Fruit fly (Drosophila melanogaster): ENCODE measurements around the gene CG34328.
A peak's percentile ranks its signal among the peaks of the same experiment; 100 is the strongest.

Gene CG34328

dm6 chrX:18404632-18405238 lies 4.9 kb upstream of the CG34328 start (continued):
- TF ChIP-seq YL-1 (GFP tag; optimal IDR thresholded peaks at IDR 0.05) (no peak), CG31388 (GFP tag; optimal IDR thresholded peaks at IDR 0.05) (no peak), CG11560 (tag; IDR thresholded peaks at IDR 0.05) (no peak), CG3163 (GFP tag; optimal IDR thresholded peaks at IDR 0.05) (no peak), Adf1 (GFP tag; IDR thresholded peaks at IDR 0.05) (peak; percentile 82; the same call in 1 of the 2 replicates), CG9727 (GFP tag; optimal IDR thresholded peaks at IDR 0.05) (no peak), CG10462 (GFP tag; optimal IDR thresholded peaks at IDR 0.05) (no peak), Blimp-1 (GFP tag; optimal IDR thresholded peaks at IDR 0.05) (no peak), CG17568 (GFP tag; optimal IDR thresholded peaks at IDR 0.05) (no peak), CG18764 (GFP tag; optimal IDR thresholded peaks at IDR 0.05) (no peak), tap (tag; optimal IDR thresholded peaks at IDR 0.05) (no peak), CG11398 (GFP tag; optimal IDR thresholded peaks at IDR 0.05) (peak; percentile 29), CG10979 (tag; optimal IDR thresholded peaks at IDR 0.05) (peak; percentile 39), Ets65A (GFP tag) (peak; percentile 90), CoRest (tag; optimal IDR thresholded peaks at IDR 0.05) (peak; percentile 67), gsb (GFP tag; IDR thresholded peaks at IDR 0.05) (no peak), Mrtf (GFP tag; IDR thresholded peaks at IDR 0.05) (no peak), nom (GFP tag; optimal IDR thresholded peaks at IDR 0.05) (peak; percentile 33), CG17186 (GFP tag; optimal IDR thresholded peaks at IDR 0.05) (no peak), fd96Cb (tag; optimal IDR thresholded peaks at IDR 0.05) (peak; percentile 10), sob (GFP tag; IDR thresholded peaks at IDR 0.05) (no peak), CG17385 (GFP tag; optimal IDR thresholded peaks at IDR 0.05) (no peak), HLHmδ (GFP tag; optimal IDR thresholded peaks at IDR 0.05) (no peak), CG9932 (GFP tag; IDR thresholded peaks at IDR 0.05) (no peak), Asciz (GFP tag; optimal IDR thresholded peaks at IDR 0.05) (peak; percentile 6), CG9797 (GFP tag; optimal IDR thresholded peaks at IDR 0.05) (no peak), CG10543 (GFP tag; optimal IDR thresholded peaks at IDR 0.05) (peak; percentile 63), Atf6 (GFP tag; IDR thresholded peaks at IDR 0.05) (no peak), CG18599 (GFP tag; optimal IDR thresholded peaks at IDR 0.05) (peak; percentile 1), CG4820 (GFP tag; optimal IDR thresholded peaks at IDR 0.05) (no peak), run (tag; optimal IDR thresholded peaks at IDR 0.05) (peak; percentile 47), nau (GFP tag; optimal IDR thresholded peaks at IDR 0.05) (no peak), Drgx (GFP tag; IDR thresholded peaks at IDR 0.05) (no peak), CG16815 (GFP tag; optimal IDR thresholded peaks at IDR 0.05) (peak; percentile 21), unpg (GFP tag; optimal IDR thresholded peaks at IDR 0.05) (no peak), abd-A (tag; optimal IDR thresholded peaks at IDR 0.05) (no peak), tx (GFP tag; optimal IDR thresholded peaks at IDR 0.05) (no peak), grau (tag; optimal IDR thresholded peaks at IDR 0.05) (peak; percentile 55), Hr3 (GFP tag; optimal IDR thresholded peaks at IDR 0.05) (peak; percentile 29), CG7987 (GFP tag; optimal IDR thresholded peaks at IDR 0.05) (no peak), Mad (GFP tag; optimal IDR thresholded peaks at IDR 0.05) (peak; percentile 44), az2 (GFP tag; optimal IDR thresholded peaks at IDR 0.05) (peak; percentile 12), CG13624 (GFP tag; optimal IDR thresholded peaks at IDR 0.05) (peak; percentile 7), row (GFP tag; IDR thresholded peaks at IDR 0.05) (peak; percentile 89), CG3838 (GFP tag; optimal IDR thresholded peaks at IDR 0.05) (no peak), Opbp (GFP tag; IDR thresholded peaks at IDR 0.05; ENCODE audit: partially characterized antibody) (no peak), stwl (tag; optimal IDR thresholded peaks at IDR 0.05) (no peak), CG4854 (GFP tag; optimal IDR thresholded peaks at IDR 0.05) (no peak), Tbp (GFP tag; optimal IDR thresholded peaks at IDR 0.05) (no peak), Oli (tag; optimal IDR thresholded peaks at IDR 0.05) (peak; percentile 51)

Data from whole organism, embryonic.